Fruit fly (Drosophila melanogaster) whole organism, embryonic: ENCODE measurements around the gene CG33230.
A peak's percentile ranks its signal among the peaks of the same experiment; 100 is the strongest.

Source experiments
- Atf3 ChIP-seq: fragments of 200-800 bp; sonication (Bioruptor generic); optimal IDR thresholded peaks from 3 replicates; lab custom pipeline; 2016; ENCODE audit warnings: missing biosample characterization, missing genetic modification characterization
- CG10462 ChIP-seq: fragments of 200-800 bp; sonication (Bioruptor generic); optimal IDR thresholded peaks from 2 replicates; lab custom pipeline; 2016; ENCODE audit warnings: missing biosample characterization, missing genetic modification characterization
- CG10654 ChIP-seq: fragments of 200-800 bp; sonication (Bioruptor generic); optimal IDR thresholded peaks from 2 replicates; lab custom pipeline; 2016; ENCODE audit warnings: missing biosample characterization, missing genetic modification characterization
- CG11398 ChIP-seq: fragments of 200-800 bp; sonication (Bioruptor generic); optimal IDR thresholded peaks from 2 replicates; lab custom pipeline; 2016; ENCODE audit warnings: missing biosample characterization, missing genetic modification characterization
- CG12104 ChIP-seq: fragments of 200-800 bp; sonication (Bioruptor generic); optimal IDR thresholded peaks from 3 replicates; lab custom pipeline; 2016; ENCODE audit warnings: missing biosample characterization, missing genetic modification characterization
- CG12155 ChIP-seq: fragments of 200-800 bp; sonication (Bioruptor generic); optimal IDR thresholded peaks from 3 replicates; lab custom pipeline; 2016; ENCODE audit warnings: missing biosample characterization, missing genetic modification characterization
- CG15073 ChIP-seq: fragments of 200-800 bp; sonication (Bioruptor generic); optimal IDR thresholded peaks from 2 replicates; lab custom pipeline; 2016; ENCODE audit warnings: missing biosample characterization, missing genetic modification characterization
- CG15696 ChIP-seq: fragments of 200-800 bp; sonication (Bioruptor generic); optimal IDR thresholded peaks from 2 replicates; lab custom pipeline; 2019; ENCODE audit warnings: missing biosample characterization, mild to moderate bottlenecking, missing genetic modification characterization, moderate library complexity
- CG1647 ChIP-seq: fragments of 200-800 bp; sonication (Bioruptor generic); optimal IDR thresholded peaks from 3 replicates; lab custom pipeline; 2016; ENCODE audit warnings: missing biosample characterization, missing genetic modification characterization
- CG17359 ChIP-seq: fragments of 200-800 bp; sonication (Bioruptor generic); optimal IDR thresholded peaks from 3 replicates; lab custom pipeline; 2018; ENCODE audit warnings: missing biosample characterization, mild to moderate bottlenecking, missing genetic modification characterization, moderate library complexity
- CG17612 ChIP-seq: fragments of 200-800 bp; sonication (Bioruptor generic); IDR thresholded peaks from 2 replicates; pipeline ENCODE4 v1.3.6; 2022; ENCODE audit warnings: missing biosample characterization, missing genetic modification characterization
- CG17802 ChIP-seq: fragments of 200-800 bp; sonication (Bioruptor generic); optimal IDR thresholded peaks from 2 replicates; lab custom pipeline; 2018; ENCODE audit warnings: missing biosample characterization, mild to moderate bottlenecking, missing genetic modification characterization, moderate library complexity
- CG18262 ChIP-seq: fragments of 200-800 bp; optimal IDR thresholded peaks from 3 replicates; lab custom pipeline; 2019; ENCODE audit warnings: missing biosample characterization, mild to moderate bottlenecking, missing genetic modification characterization, moderate library complexity
- CG3281 ChIP-seq: fragments of 200-800 bp; sonication (Bioruptor generic); optimal IDR thresholded peaks from 3 replicates; lab custom pipeline; 2017; ENCODE audit warnings: missing biosample characterization, mild to moderate bottlenecking, missing genetic modification characterization
- CG34376 ChIP-seq: fragments of 200-800 bp; sonication (Bioruptor generic); optimal IDR thresholded peaks from 2 replicates; lab custom pipeline; 2018; ENCODE audit warnings: missing biosample characterization, mild to moderate bottlenecking, missing genetic modification characterization
- CG3726 ChIP-seq: fragments of 200-800 bp; sonication (Bioruptor generic); IDR thresholded peaks from 3 replicates; pipeline ENCODE4, ENCODE4 v1.3.6; 2022; ENCODE audit warnings: missing biosample characterization, missing genetic modification characterization
- CG3838 ChIP-seq: fragments of 200-800 bp; sonication (Bioruptor generic); optimal IDR thresholded peaks from 3 replicates; lab custom pipeline; 2016; ENCODE audit warnings: missing biosample characterization, missing genetic modification characterization
- CG3847 ChIP-seq: fragments of 200-800 bp; sonication (Bioruptor generic); IDR thresholded peaks from 2 replicates; pipeline ENCODE4 v1.3.6; 2022; ENCODE audit warnings: missing biosample characterization, missing genetic modification characterization
- CG3995 ChIP-seq: fragments of 200-800 bp; sonication (Bioruptor generic); optimal IDR thresholded peaks from 3 replicates; lab custom pipeline; 2016; ENCODE audit warnings: missing biosample characterization, missing genetic modification characterization
- CG4820 ChIP-seq: fragments of 200-800 bp; sonication (Bioruptor generic); optimal IDR thresholded peaks from 3 replicates; lab custom pipeline; 2016; ENCODE audit warnings: missing biosample characterization, missing genetic modification characterization
- CG6765 ChIP-seq: fragments of 200-800 bp; sonication (Bioruptor generic); optimal IDR thresholded peaks from 3 replicates; lab custom pipeline; 2017; ENCODE audit warnings: missing biosample characterization, mild to moderate bottlenecking, missing genetic modification characterization
- Camta ChIP-seq: fragments of 200-800 bp; sonication (Bioruptor generic); optimal IDR thresholded peaks from 2 replicates; lab custom pipeline; 2016; ENCODE audit warnings: missing biosample characterization, missing genetic modification characterization
- Chrac-16 ChIP-seq: fragments of 200-800 bp; sonication (Bioruptor generic); optimal IDR thresholded peaks from 3 replicates; lab custom pipeline; 2016; ENCODE audit warnings: missing biosample characterization, missing genetic modification characterization
- CrebB ChIP-seq: fragments of 200-800 bp; sonication (Bioruptor generic); optimal IDR thresholded peaks from 3 replicates; lab custom pipeline; 2018; ENCODE audit warnings: missing biosample characterization, mild to moderate bottlenecking, missing genetic modification characterization
- Deaf1 ChIP-seq: fragments of 200-800 bp; optimal IDR thresholded peaks from 3 replicates; lab custom pipeline; 2019; ENCODE audit warnings: missing biosample characterization, mild to moderate bottlenecking, missing genetic modification characterization, moderate library complexity
- E2f1 ChIP-seq: fragments of 200-800 bp; sonication (Bioruptor generic); IDR thresholded peaks from 2 replicates; pipeline ENCODE4 v1.3.6; 2022; ENCODE audit warnings: missing biosample characterization, missing genetic modification characterization
- Eip74EF ChIP-seq, 2 experiments: fragments of 200-800 bp in 1 of 2; fragments of >200 bp in 1 of 2; sonication (Bioruptor generic) in 1 of 2; optimal IDR thresholded peaks; 2 replicates each; lab custom pipeline; 2017 to 2019; ENCODE audit warnings: missing biosample characterization in 2 of 2, missing genetic modification characterization in 2 of 2, mild to moderate bottlenecking in 1 of 2, moderate library complexity in 1 of 2
- HLH3B ChIP-seq: fragments of 200-800 bp; sonication (Bioruptor generic); IDR thresholded peaks from 2 replicates; pipeline ENCODE4 v1.3.6; 2022; ENCODE audit warnings: missing biosample characterization, missing genetic modification characterization
- Lim3 ChIP-seq: fragments of 200-800 bp; sonication (Bioruptor generic); IDR thresholded peaks from 2 replicates; pipeline ENCODE4 v1.3.6; 2022; ENCODE audit warnings: missing biosample characterization, missing genetic modification characterization
- Scr ChIP-seq: fragments of 200-800 bp; sonication (Bioruptor generic); IDR thresholded peaks from 2 replicates; pipeline ENCODE4 v1.3.6; 2022; ENCODE audit warnings: missing biosample characterization, missing genetic modification characterization; ENCODE audit not compliant: partially characterized antibody
- Sry-δ ChIP-seq: fragments of 200-800 bp; sonication (Bioruptor generic); optimal IDR thresholded peaks from 2 replicates; lab custom pipeline; 2016; ENCODE audit warnings: missing biosample characterization, missing genetic modification characterization
- Stat92E ChIP-seq, 3 experiments: fragments of >200 bp in 2 of 3; fragments of 200-800 bp in 1 of 3; sonication (Bioruptor generic) in 1 of 3; optimal IDR thresholded peaks; 2 replicates each; lab custom pipeline; 2017 to 2019; ENCODE audit warnings: missing biosample characterization in 3 of 3, missing genetic modification characterization in 3 of 3, mild to moderate bottlenecking in 1 of 3, moderate library complexity in 1 of 3
- Usf ChIP-seq: fragments of 200-800 bp; sonication (Bioruptor generic); optimal IDR thresholded peaks from 2 replicates; lab custom pipeline; 2017; ENCODE audit warnings: missing genotype, missing biosample characterization, missing genetic modification characterization
- ase ChIP-seq: fragments of 200-800 bp; sonication (Bioruptor generic); IDR thresholded peaks from 3 replicates; pipeline ENCODE4 v1.3.6; 2022; ENCODE audit warnings: missing biosample characterization, missing genetic modification characterization
- bbx ChIP-seq: fragments of 200-800 bp; sonication (Bioruptor generic); IDR thresholded peaks from 2 replicates; pipeline ENCODE4 v1.3.6; 2022; ENCODE audit warnings: missing biosample characterization, missing genetic modification characterization; ENCODE audit not compliant: partially characterized antibody
- bowl ChIP-seq: fragments of 200-800 bp; sonication (Bioruptor generic); IDR thresholded peaks from 2 replicates; pipeline ENCODE4 v1.3.6; 2022; ENCODE audit warnings: missing biosample characterization, missing genetic modification characterization
- cg ChIP-seq: fragments of 200-800 bp; sonication (Bioruptor generic); optimal IDR thresholded peaks from 3 replicates; lab custom pipeline; 2019; ENCODE audit warnings: missing biosample characterization, mild to moderate bottlenecking, missing genetic modification characterization, moderate library complexity
- chn ChIP-seq: fragments of 200-800 bp; sonication (Bioruptor generic); optimal IDR thresholded peaks from 2 replicates; lab custom pipeline; 2016; ENCODE audit warnings: missing biosample characterization, missing genetic modification characterization
- crol ChIP-seq: fragments of 200-800 bp; sonication (Bioruptor generic); IDR thresholded peaks from 2 replicates; pipeline ENCODE4 v1.3.6; 2022; ENCODE audit warnings: missing biosample characterization, missing genetic modification characterization
- cwo ChIP-seq: fragments of 200-800 bp; sonication (Bioruptor generic); optimal IDR thresholded peaks from 3 replicates; lab custom pipeline; 2017; ENCODE audit warnings: missing biosample characterization, missing genetic modification characterization, mild to moderate bottlenecking, moderate library complexity, missing genetic modification reagents
- danr ChIP-seq: fragments of 200-800 bp; sonication (Bioruptor generic); IDR thresholded peaks from 2 replicates; pipeline ENCODE4 v1.3.6; 2022; ENCODE audit warnings: missing biosample characterization, missing genetic modification characterization
- eyg ChIP-seq: fragments of 200-800 bp; sonication (Bioruptor generic); optimal IDR thresholded peaks from 3 replicates; lab custom pipeline; 2016; ENCODE audit warnings: missing biosample characterization, missing genetic modification characterization
- fu2 ChIP-seq: fragments of 200-800 bp; sonication (Bioruptor generic); optimal IDR thresholded peaks from 2 replicates; lab custom pipeline; 2016; ENCODE audit warnings: missing biosample characterization, missing genetic modification characterization
- gcm ChIP-seq: fragments of 200-800 bp; sonication (Bioruptor generic); optimal IDR thresholded peaks from 2 replicates; lab custom pipeline; 2019; ENCODE audit warnings: missing biosample characterization, mild to moderate bottlenecking, missing genetic modification characterization, moderate library complexity
- gfzf ChIP-seq: fragments of 200-800 bp; sonication (Bioruptor generic); optimal IDR thresholded peaks from 2 replicates; lab custom pipeline; 2016; ENCODE audit warnings: missing biosample characterization, mild to moderate bottlenecking, missing genetic modification characterization, moderate library complexity
- lmd ChIP-seq: fragments of 200-800 bp; sonication (Bioruptor generic); IDR thresholded peaks from 2 replicates; pipeline ENCODE4 v1.3.6; 2022; ENCODE audit warnings: missing biosample characterization, missing genetic modification characterization
- salm ChIP-seq: fragments of 200-800 bp; sonication (Bioruptor generic); optimal IDR thresholded peaks from 2 replicates; lab custom pipeline; 2018; ENCODE audit warnings: missing biosample characterization, mild to moderate bottlenecking, missing genetic modification characterization
- sug ChIP-seq: fragments of 200-800 bp; optimal IDR thresholded peaks from 2 replicates; lab custom pipeline; 2019; ENCODE audit warnings: missing biosample characterization, mild to moderate bottlenecking, missing genetic modification characterization, moderate library complexity
- trh ChIP-seq: fragments of 200-800 bp; sonication (Bioruptor generic); optimal IDR thresholded peaks from 2 replicates; lab custom pipeline; 2016; ENCODE audit warnings: missing biosample characterization, missing genetic modification characterization
- ttk ChIP-seq: fragments of 200-800 bp; sonication (Bioruptor generic); IDR thresholded peaks from 2 replicates; pipeline ENCODE4 v2.1.2; 2022; ENCODE audit warnings: missing biosample characterization, missing genetic modification characterization
- vvl ChIP-seq: fragments of 200-800 bp; sonication (Bioruptor generic); IDR thresholded peaks from 2 replicates; pipeline ENCODE4 v1.3.6; 2022; ENCODE audit warnings: missing biosample characterization, missing genetic modification characterization

The CG33230 gene

DNA sequence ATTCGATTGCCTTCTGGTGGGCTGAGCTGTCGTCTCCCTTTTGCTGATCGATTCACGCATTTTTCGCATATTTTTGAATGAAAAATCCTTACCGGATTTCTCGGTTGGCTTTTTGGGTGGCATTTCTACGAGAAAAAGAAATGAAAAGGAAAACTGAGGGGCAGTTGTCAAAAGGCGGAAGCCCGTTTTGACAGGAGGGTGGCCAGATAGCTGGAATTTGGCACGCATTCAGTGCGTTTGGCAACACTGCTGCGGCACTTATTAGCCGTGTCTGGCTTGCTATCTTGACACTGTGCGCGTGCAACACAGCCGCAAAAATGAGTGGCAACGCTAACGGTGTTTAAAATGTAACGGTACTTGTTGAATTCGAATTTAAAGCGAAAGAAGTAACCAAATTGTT, 50.3 kb downstream of the CG33230 start, which contains the start of gene RpL23A (continued):
- TF ChIP-seq CG34376 (GFP tag; lab: Kevin White, UChicago), result peak; percentile 97
- peak; percentile 92 for TF ChIP-seq HLH3B (GFP tag; lab: Robert Waterston, UW)
- TF ChIP-seq CG6765 (GFP tag; lab: Kevin White, UChicago), result peak; percentile 96
- TF ChIP-seq gfzf (GFP tag; lab: Kevin White, UChicago), result peak; percentile 58
- TF ChIP-seq CG18262 (tag; lab: Kevin White, UChicago), result peak; percentile 82
- peak; percentile 94 for TF ChIP-seq ttk
- peak; percentile 91 for TF ChIP-seq CG12155 (GFP tag; lab: Kevin White, UChicago)
- peak; percentile 93 for TF ChIP-seq sug
- peak; percentile 67 for TF ChIP-seq Lim3
- peak; percentile 76; the same call in 1 of the 2 replicates for TF ChIP-seq CG17612
- TF ChIP-seq CG3838 (GFP tag; lab: Kevin White, UChicago), result peak; percentile 84
- TF ChIP-seq CG10462 (GFP tag; lab: Kevin White, UChicago), result peak; percentile 88
- TF ChIP-seq CG15073 (GFP tag; lab: Kevin White, UChicago), result peak; percentile 22
- TF ChIP-seq CG1647 (GFP tag; lab: Kevin White, UChicago), result peak; percentile 97
- peak; percentile 94 for TF ChIP-seq Usf (GFP tag; lab: Kevin White, UChicago)
- TF ChIP-seq CG15696, result peak; percentile 71
- peak; percentile 97 for TF ChIP-seq vvl
- peak; percentile 88 for TF ChIP-seq CG3726
- TF ChIP-seq bbx (GFP tag; lab: Robert Waterston, UW), result peak; percentile 41; the same call in 1 of the 2 replicates
- peak; percentile 99 for TF ChIP-seq CG3847 (GFP tag; lab: Robert Waterston, UW)
- TF ChIP-seq E2f1 (GFP tag; lab: Robert Waterston, UW), result peak; percentile 89
- TF ChIP-seq Camta, result peak; percentile 97
- TF ChIP-seq fu2 (GFP tag; lab: Kevin White, UChicago), result peak; percentile 96
- peak; percentile 79 for TF ChIP-seq gcm
- TF ChIP-seq CG17802 (tag; lab: Kevin White, UChicago), result peak; percentile 84
- peak; percentile 86 for TF ChIP-seq Sry-δ (GFP tag; lab: Kevin White, UChicago)
- TF ChIP-seq CG10654, result peak; percentile 96
- TF ChIP-seq CG17359 (tag; lab: Kevin White, UChicago), result peak; percentile 92
- peak; percentile 93 for TF ChIP-seq ase (GFP tag; lab: Robert Waterston, UW)
- peak; percentile 91 for TF ChIP-seq lmd (GFP tag; lab: Robert Waterston, UW)
- peak; percentile 61 for TF ChIP-seq Deaf1 (tag; lab: Kevin White, UChicago)
- peak; percentile 86 for TF ChIP-seq salm (tag; lab: Kevin White, UChicago)
- peak; percentile 58 for TF ChIP-seq crol (GFP tag; lab: Robert Waterston, UW)
- peak; percentile 95 for TF ChIP-seq chn (GFP tag; lab: Kevin White, UChicago)
- TF ChIP-seq Stat92E (GFP tag; optimal IDR thresholded peaks at IDR 0.05; lab: Kevin White, UChicago), result peak in 1 of 3 experiments; percentile 91
- TF ChIP-seq CG4820, result peak; percentile 90
- TF ChIP-seq cwo (GFP tag; lab: Kevin White, UChicago), result peak; percentile 82
- peak; percentile 96 for TF ChIP-seq eyg (GFP tag; lab: Kevin White, UChicago)
- TF ChIP-seq bowl, result peak; percentile 43; the same call in 1 of the 2 replicates
- peak; percentile 93 for TF ChIP-seq CrebB
- TF ChIP-seq Eip74EF (GFP tag; optimal IDR thresholded peaks at IDR 0.05; lab: Kevin White, UChicago), result peak in 1 of 2 experiments; percentile 70
- TF ChIP-seq Scr (GFP tag; lab: Robert Waterston, UW), result peak; percentile 43; the same call in 1 of the 2 replicates
- TF ChIP-seq CG11398 (GFP tag; lab: Kevin White, UChicago), result peak; percentile 96
- TF ChIP-seq Chrac-16, result peak; percentile 89
- peak; percentile 93 for TF ChIP-seq trh (GFP tag; lab: Kevin White, UChicago)
- no peak for TF ChIP-seq cg
- peak; percentile 94 for TF ChIP-seq CG3281
- peak; percentile 81 for TF ChIP-seq CG3995 (GFP tag; lab: Kevin White, UChicago)
- peak; percentile 68 for TF ChIP-seq danr (GFP tag; lab: Robert Waterston, UW)
- TF ChIP-seq CG12104 (GFP tag; lab: Kevin White, UChicago), result peak; percentile 95
- TF ChIP-seq Atf3 (GFP tag; lab: Kevin White, UChicago), result peak; percentile 95
